Fruit fly (Drosophila melanogaster): ENCODE data around the gene CG14411.

Gene CG14411

dm6 chrX:14848755-14849354 is 16.4 kb downstream of the CG14411 start, which contains the start of gene CG9522 (continued):
- no peak for TF ChIP-seq schlank (tag; optimal IDR thresholded peaks at IDR 0.05)
- TF ChIP-seq CG2678 (tag; optimal IDR thresholded peaks at IDR 0.05) = peak; percentile 81
- TF ChIP-seq unc-4 (GFP tag; IDR thresholded peaks at IDR 0.05; ENCODE audit: partially characterized antibody) = no peak
- TF ChIP-seq NfI (GFP tag; optimal IDR thresholded peaks at IDR 0.05) = peak; percentile 46
- peak; percentile 44; the same call in 1 of the 2 replicates for TF ChIP-seq CG9215 (GFP tag; IDR thresholded peaks at IDR 0.05)
- peak; percentile 86 for TF ChIP-seq CG17328 (GFP tag; IDR thresholded peaks at IDR 0.05)
- TF ChIP-seq Elba2 (GFP tag; optimal IDR thresholded peaks at IDR 0.05) = no peak
- peak; percentile 78 for TF ChIP-seq sens-2 (GFP tag; IDR thresholded peaks at IDR 0.05)
- peak; percentile 19 for TF ChIP-seq slou (GFP tag; optimal IDR thresholded peaks at IDR 0.05)
- TF ChIP-seq CG8281 (tag; optimal IDR thresholded peaks at IDR 0.05) = peak; percentile 20
- peak; percentile 46 for TF ChIP-seq odd (GFP tag; optimal IDR thresholded peaks at IDR 0.05)
- peak; percentile 32 for TF ChIP-seq CG30431 (GFP tag; optimal IDR thresholded peaks at IDR 0.05)
- TF ChIP-seq tap (tag; optimal IDR thresholded peaks at IDR 0.05) = peak; percentile 73
- TF ChIP-seq vfl (GFP tag; optimal IDR thresholded peaks at IDR 0.05) = no peak
- peak; percentile 92 for TF ChIP-seq sens (GFP tag)
- TF ChIP-seq Sry-β (GFP tag; optimal IDR thresholded peaks at IDR 0.05) = peak; percentile 3
- peak; percentile 24 for TF ChIP-seq pho (GFP tag; optimal IDR thresholded peaks at IDR 0.05)
- no peak for TF ChIP-seq CG7745 (tag; optimal IDR thresholded peaks at IDR 0.05)
- TF ChIP-seq CG12071 (GFP tag; optimal IDR thresholded peaks at IDR 0.05) = peak; percentile 39
- TF ChIP-seq CG17912 (GFP tag; optimal IDR thresholded peaks at IDR 0.05) = no peak
- peak; percentile 50 for TF ChIP-seq CG16815 (GFP tag; optimal IDR thresholded peaks at IDR 0.05)
- TF ChIP-seq ERR (GFP tag; optimal IDR thresholded peaks at IDR 0.05) = peak; percentile 20
- peak; percentile 55 for TF ChIP-seq Meics (GFP tag; optimal IDR thresholded peaks at IDR 0.05)
- peak; percentile 58 for TF ChIP-seq caup (GFP tag; optimal IDR thresholded peaks at IDR 0.05; ENCODE audit: severe bottlenecking)
- no peak for TF ChIP-seq CG12744 (GFP tag; optimal IDR thresholded peaks at IDR 0.05)
- TF ChIP-seq Nf-YB (GFP tag; optimal IDR thresholded peaks at IDR 0.05) = peak; percentile 51
- TF ChIP-seq hkb (optimal IDR thresholded peaks at IDR 0.05) = no peak
- peak; percentile 86 for TF ChIP-seq hkb (GFP tag; IDR thresholded peaks at IDR 0.05)
- TF ChIP-seq esg (GFP tag; conservative IDR thresholded peaks at IDR 0.05) = peak; percentile 68
- TF ChIP-seq CG11696 (GFP tag; IDR thresholded peaks at IDR 0.05) = peak; percentile 60; the same call in 1 of the 2 replicates
- TF ChIP-seq CG33557 (GFP tag; optimal IDR thresholded peaks at IDR 0.05) = peak; percentile 56
- no peak for TF ChIP-seq ftz-f1 (GFP tag; optimal IDR thresholded peaks at IDR 0.05)
- TF ChIP-seq nerfin-2 (GFP tag; IDR thresholded peaks at IDR 0.05; ENCODE audit: partially characterized antibody) = no peak
- TF ChIP-seq p53 (GFP tag; optimal IDR thresholded peaks at IDR 0.05) = no peak
- TF ChIP-seq br (optimal IDR thresholded peaks at IDR 0.05) = no peak
- peak; percentile 74 for TF ChIP-seq D19A (tag; optimal IDR thresholded peaks at IDR 0.05)
- TF ChIP-seq CG3407 (GFP tag; optimal IDR thresholded peaks at IDR 0.05) = peak; percentile 68
- TF ChIP-seq toy (GFP tag; IDR thresholded peaks at IDR 0.05) = 0 out of 2 replicates have a peak, but pooled peaks have one; percentile 21
- TF ChIP-seq amos (GFP tag; IDR thresholded peaks at IDR 0.05; ENCODE audit: partially characterized antibody) = no peak
- no peak for TF ChIP-seq crp (GFP tag; optimal IDR thresholded peaks at IDR 0.05)
- TF ChIP-seq Atf3 (GFP tag; optimal IDR thresholded peaks at IDR 0.05) = no peak
- no peak for TF ChIP-seq HmgD (GFP tag; optimal IDR thresholded peaks at IDR 0.05)
- TF ChIP-seq hbn (GFP tag; IDR thresholded peaks at IDR 0.05; ENCODE audit: partially characterized antibody) = no peak
- peak; percentile 61 for TF ChIP-seq CG2120 (GFP tag; optimal IDR thresholded peaks at IDR 0.05)
- peak; percentile 55 for TF ChIP-seq CG13775 (GFP tag; optimal IDR thresholded peaks at IDR 0.05)
- no peak for TF ChIP-seq CG3838 (GFP tag; optimal IDR thresholded peaks at IDR 0.05)
- peak; percentile 11; the same call in 1 of the 2 replicates for TF ChIP-seq GATAe (GFP tag; conservative IDR thresholded peaks at IDR 0.05)
- peak; percentile 40 for TF ChIP-seq twi (tag; optimal IDR thresholded peaks at IDR 0.05)
- TF ChIP-seq CG11398 (GFP tag; optimal IDR thresholded peaks at IDR 0.05) = no peak
- TF ChIP-seq bsh (GFP tag; optimal IDR thresholded peaks at IDR 0.05) = peak; percentile 90 to 91
